Worm (Caenorhabditis elegans): ENCODE measurements around the gene cest-5.1.

The cest-5.1 gene

DNA sequence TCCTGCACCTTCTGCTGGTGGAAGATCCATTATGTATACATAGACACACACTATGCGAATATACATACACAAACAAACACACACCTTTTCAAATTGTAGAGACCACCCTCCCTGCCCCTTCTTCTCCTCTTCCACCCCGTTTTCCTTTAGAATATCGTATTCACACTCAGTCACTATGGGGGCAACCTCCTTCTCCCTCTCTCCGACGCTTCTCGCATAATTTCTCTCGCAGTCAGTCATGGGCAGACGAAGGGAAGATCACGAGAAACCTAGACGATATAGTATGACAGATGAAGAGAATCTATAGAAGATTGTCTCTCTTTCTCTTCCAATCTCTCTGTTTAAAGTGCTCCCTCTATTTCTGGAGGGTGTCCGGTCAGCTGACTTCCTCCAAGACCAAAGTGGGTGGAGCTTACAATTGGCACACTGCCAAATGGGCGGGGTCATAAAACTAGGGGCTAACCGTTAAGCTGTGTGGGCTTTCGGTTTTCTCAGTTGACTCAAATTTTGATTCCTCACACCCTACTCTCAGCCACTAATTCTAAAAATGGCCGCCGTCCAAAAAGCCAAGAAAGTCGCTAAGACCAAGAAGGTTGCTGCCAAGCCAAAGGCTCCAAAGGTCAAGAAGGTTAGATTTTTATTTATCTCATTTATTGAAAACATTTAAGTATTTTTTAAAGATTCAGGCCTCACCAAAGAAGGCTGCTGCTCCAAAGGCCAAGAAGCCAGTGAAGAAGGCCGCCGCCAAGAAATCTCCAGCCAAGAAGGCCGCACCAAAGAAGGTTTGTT is 14.5 kb upstream of the cest-5.1 start, which contains the start of gene hil-7 (continued):
- TF ChIP-seq hlh-8 (tag; optimal IDR thresholded peaks at IDR 0.05) (peak; percentile 17), ceh-48 (tag; optimal IDR thresholded peaks at IDR 0.05) (no peak), pha-4 (tag; optimal IDR thresholded peaks at IDR 0.05) (no peak), ceh-2 (tag; optimal IDR thresholded peaks at IDR 0.05) (peak; percentile 63), dve-1 (tag; optimal IDR thresholded peaks at IDR 0.05) (peak; percentile 51), eyg-1 (tag; optimal IDR thresholded peaks at IDR 0.05) (peak; percentile 81), hlh-6 (tag; optimal IDR thresholded peaks at IDR 0.05) (peak; percentile 68), sox-2 (GFP tag; IDR thresholded peaks at IDR 0.05) (peak; percentile 46; the same call in 1 of the 2 replicates), K09A11.1 (tag; optimal IDR thresholded peaks at IDR 0.05; ENCODE audit: insufficient read depth) (peak; percentile 19), hlh-30 (tag; optimal IDR thresholded peaks at IDR 0.05; ENCODE audit: insufficient read depth) (peak; percentile 98), ref-2 (tag; optimal IDR thresholded peaks at IDR 0.05) (peak; percentile 61), elt-2 (tag; optimal IDR thresholded peaks at IDR 0.05) (peak; percentile 0), pros-1 (tag; optimal IDR thresholded peaks at IDR 0.05) (peak; percentile 98), nhr-232 (tag; optimal IDR thresholded peaks at IDR 0.05) (peak; percentile 11), F13H6.1 (tag; optimal IDR thresholded peaks at IDR 0.05) (peak; percentile 28), gmeb-2 (tag; optimal IDR thresholded peaks at IDR 0.05) (no peak), pha-2 (tag; optimal IDR thresholded peaks at IDR 0.05) (peak; percentile 51), ahr-1 (tag; optimal IDR thresholded peaks at IDR 0.05) (peak; percentile 25), unc-55 (GFP tag; optimal IDR thresholded peaks at IDR 0.05) (peak; percentile 97), rnt-1 (tag; optimal IDR thresholded peaks at IDR 0.05) (peak; percentile 72), unc-86 (tag; optimal IDR thresholded peaks at IDR 0.05) (peak; percentile 47), madf-2 (tag; optimal IDR thresholded peaks at IDR 0.05) (peak; percentile 56), odd-2 (tag; optimal IDR thresholded peaks at IDR 0.05) (no peak), tbx-7 (tag; optimal IDR thresholded peaks at IDR 0.05) (no peak), ets-4 (tag; optimal IDR thresholded peaks at IDR 0.05) (peak; percentile 53), nfya-1 (tag; optimal IDR thresholded peaks at IDR 0.05) (peak; percentile 94), unc-3 (GFP tag; conservative IDR thresholded peaks at IDR 0.05) (no peak), unc-3 (tag; optimal IDR thresholded peaks at IDR 0.05) (no peak), syd-9 (tag; optimal IDR thresholded peaks at IDR 0.05) (peak; percentile 59), lim-6 (tag; optimal IDR thresholded peaks at IDR 0.05) (peak; percentile 42), pax-1 (tag; optimal IDR thresholded peaks at IDR 0.05) (peak; percentile 9), ztf-16 (tag; optimal IDR thresholded peaks at IDR 0.05) (peak; percentile 34), T23F11.4 (GFP tag; optimal IDR thresholded peaks at IDR 0.05) (no peak), dmd-4 (tag; optimal IDR thresholded peaks at IDR 0.05; ENCODE audit: borderline replicate concordance) (peak; percentile 25), lin-11 (tag; optimal IDR thresholded peaks at IDR 0.05) (no peak)

DNA sequence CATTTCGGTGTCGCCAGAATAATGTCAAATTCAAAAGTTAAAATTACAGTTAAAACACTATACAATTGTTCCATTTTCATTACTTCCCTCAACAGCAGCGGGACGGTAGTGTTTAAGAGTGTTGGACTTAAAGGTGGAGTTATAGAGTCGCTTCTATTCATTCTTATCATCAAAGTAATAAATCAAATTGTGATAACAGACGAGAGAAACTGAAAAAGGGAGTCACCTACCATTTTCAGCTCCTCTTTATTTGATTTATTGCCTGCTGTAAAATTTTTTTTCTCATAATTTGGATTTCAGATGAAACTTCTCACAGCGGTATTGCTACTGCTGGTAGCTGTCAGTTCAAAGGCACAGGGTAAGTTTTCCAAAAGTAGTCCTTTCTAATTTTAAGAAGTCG is 8.3 kb upstream of the cest-5.1 start, which contains the start of gene C01B10.6:
TSS of gene C01B10.6 (plus strand) at position 301 of the 400 bp plus-strand sequence.
- no peak for TF ChIP-seq pat-9 (tag; optimal IDR thresholded peaks at IDR 0.05)
- TF ChIP-seq C08G9.2 (tag; optimal IDR thresholded peaks at IDR 0.05) = no peak
- no peak for TF ChIP-seq pros-1 (tag; optimal IDR thresholded peaks at IDR 0.05)
- no peak for TF ChIP-seq ceh-30 (tag; optimal IDR thresholded peaks at IDR 0.05)
- TF ChIP-seq elt-2 (tag; optimal IDR thresholded peaks at IDR 0.05) = no peak
- no peak for TF ChIP-seq hlh-15 (tag; optimal IDR thresholded peaks at IDR 0.05)
- TF ChIP-seq dmd-4 (tag; optimal IDR thresholded peaks at IDR 0.05; ENCODE audit: borderline replicate concordance) = no peak
- no peak for TF ChIP-seq sdc-2 (tag; optimal IDR thresholded peaks at IDR 0.05)
- no peak for TF ChIP-seq ceh-24 (tag; optimal IDR thresholded peaks at IDR 0.05)
- TF ChIP-seq sox-4 (tag; optimal IDR thresholded peaks at IDR 0.05) = no peak
